Worm (Caenorhabditis elegans): ENCODE results near the gene hbl-1.
A peak's percentile ranks its signal among the peaks of the same experiment; 100 is the strongest.

The hbl-1 gene

ce11 chrX:5811997-5812562 is 9.9 kb upstream of the hbl-1 start:
- TF ChIP-seq nhr-21 (tag; optimal IDR thresholded peaks at IDR 0.05) (peak; percentile 83), nhr-11 (tag; optimal IDR thresholded peaks at IDR 0.05) (no peak), lsy-2 (tag; optimal IDR thresholded peaks at IDR 0.05) (peak in 1 of 2 experiments; percentile 76), egl-27 (tag; optimal IDR thresholded peaks at IDR 0.05) (peak; percentile 76), peb-1 (tag; optimal IDR thresholded peaks at IDR 0.05) (peak; percentile 94), dmd-4 (tag; optimal IDR thresholded peaks at IDR 0.05) (no peak), Y55F3AM.14 (GFP tag; optimal IDR thresholded peaks at IDR 0.05) (peak; percentile 98), ztf-1 (GFP tag; conservative IDR thresholded peaks at IDR 0.05) (no peak), crh-2 (tag; optimal IDR thresholded peaks at IDR 0.05) (peak; percentile 68), gmeb-1 (tag; optimal IDR thresholded peaks at IDR 0.05) (no peak), nhr-129 (tag; optimal IDR thresholded peaks at IDR 0.05) (peak; percentile 46), lin-11 (tag; optimal IDR thresholded peaks at IDR 0.05) (peak; percentile 47), sma-3 (GFP tag; optimal IDR thresholded peaks at IDR 0.05) (peak; percentile 58), F13H6.1 (tag; optimal IDR thresholded peaks at IDR 0.05) (peak; percentile 100), ztf-11 (tag; optimal IDR thresholded peaks at IDR 0.05) (no peak), lin-13 (GFP tag; optimal IDR thresholded peaks at IDR 0.05) (peak; percentile 3), nhr-23 (tag; optimal IDR thresholded peaks at IDR 0.05) (no peak), blmp-1 (tag; optimal IDR thresholded peaks at IDR 0.05; ENCODE audit: insufficient read depth) (no peak), C34F6.9 (tag; optimal IDR thresholded peaks at IDR 0.05) (peak; percentile 51), ceh-82 (tag; optimal IDR thresholded peaks at IDR 0.05) (no peak), ZK546.5 (tag; optimal IDR thresholded peaks at IDR 0.05) (no peak), zag-1 (tag; optimal IDR thresholded peaks at IDR 0.05) (peak; percentile 63), mab-5 (tag; optimal IDR thresholded peaks at IDR 0.05) (no peak), sma-9 (GFP tag; optimal IDR thresholded peaks at IDR 0.05) (peak; percentile 87), sma-9 (tag; optimal IDR thresholded peaks at IDR 0.05) (no peak), unc-62 (GFP tag; optimal IDR thresholded peaks at IDR 0.05) (peak; percentile 20), lin-39 (tag; optimal IDR thresholded peaks at IDR 0.05) (peak; percentile 66), skn-1 (tag; optimal IDR thresholded peaks at IDR 0.05) (no peak), elt-1 (tag; optimal IDR thresholded peaks at IDR 0.05) (no peak), sem-4 (tag; optimal IDR thresholded peaks at IDR 0.05) (peak; percentile 91), elt-3 (tag; optimal IDR thresholded peaks at IDR 0.05) (no peak), unc-55 (GFP tag; optimal IDR thresholded peaks at IDR 0.05) (peak; percentile 41), nhr-12 (tag; optimal IDR thresholded peaks at IDR 0.05) (no peak), mdl-1 (tag; optimal IDR thresholded peaks at IDR 0.05) (peak; percentile 68 to 81), mbf-1 (tag; optimal IDR thresholded peaks at IDR 0.05) (no peak), fos-1 (tag; optimal IDR thresholded peaks at IDR 0.05) (peak; percentile 49)

ce11 chrX:5813030-5813429 is 8.9 kb upstream of the hbl-1 start:
- TF ChIP-seq gmeb-1 (tag; optimal IDR thresholded peaks at IDR 0.05) = peak; percentile 2
- peak; percentile 37 for TF ChIP-seq F13H6.1 (tag; optimal IDR thresholded peaks at IDR 0.05)
- TF ChIP-seq Y55F3AM.14 (GFP tag; optimal IDR thresholded peaks at IDR 0.05) = no peak
- peak; percentile 54 for TF ChIP-seq fos-1 (tag; optimal IDR thresholded peaks at IDR 0.05)
- TF ChIP-seq unc-55 (GFP tag; optimal IDR thresholded peaks at IDR 0.05) = no peak
- no peak for TF ChIP-seq nhr-12 (tag; optimal IDR thresholded peaks at IDR 0.05)
- no peak for TF ChIP-seq nhr-10 (tag; optimal IDR thresholded peaks at IDR 0.05)
- peak; percentile 23 for TF ChIP-seq crh-2 (tag; optimal IDR thresholded peaks at IDR 0.05)

ce11 chrX:5814342-5814741 is 7.6 kb upstream of the hbl-1 start:
- TF ChIP-seq nhr-25 (tag; optimal IDR thresholded peaks at IDR 0.05) (peak; percentile 17), egl-27 (tag; optimal IDR thresholded peaks at IDR 0.05) (no peak), blmp-1 (tag; optimal IDR thresholded peaks at IDR 0.05; ENCODE audit: insufficient read depth) (peak; percentile 24)

ce11 chrX:5815343-5815742 is 6.6 kb upstream of the hbl-1 start:
- TF ChIP-seq sem-4 (tag; optimal IDR thresholded peaks at IDR 0.05) (peak; percentile 46), mbf-1 (tag; optimal IDR thresholded peaks at IDR 0.05) (no peak), mab-5 (tag; optimal IDR thresholded peaks at IDR 0.05) (peak; percentile 87), lsy-2 (tag; optimal IDR thresholded peaks at IDR 0.05) (peak in 1 of 2 experiments; percentile 7), F13H6.1 (tag; optimal IDR thresholded peaks at IDR 0.05) (peak; percentile 75), sma-9 (GFP tag; optimal IDR thresholded peaks at IDR 0.05) (peak; percentile 0), sma-9 (tag; optimal IDR thresholded peaks at IDR 0.05) (no peak), C34F6.9 (tag; optimal IDR thresholded peaks at IDR 0.05) (no peak), alr-1 (tag; optimal IDR thresholded peaks at IDR 0.05) (no peak), unc-39 (tag; optimal IDR thresholded peaks at IDR 0.05) (no peak)
